Fruit fly (Drosophila melanogaster) whole organism, embryonic: ENCODE data around the gene ABCB7.
A peak's percentile ranks its signal among the peaks of the same experiment; 100 is the strongest.

ENCODE experiments used
- ATbp ChIP-seq: fragments of 200-800 bp; sonication (Bioruptor generic); optimal IDR thresholded peaks from 2 replicates; lab custom pipeline; 2017; ENCODE audit warnings: missing biosample characterization, mild to moderate bottlenecking, missing genetic modification characterization, missing genetic modification reagents
- Bgb ChIP-seq: fragments of 200-800 bp; sonication (Bioruptor generic); IDR thresholded peaks from 2 replicates; pipeline ENCODE4 v1.3.6; 2022; ENCODE audit warnings: missing biosample characterization, missing genetic modification characterization; ENCODE audit not compliant: partially characterized antibody
- CG10959 ChIP-seq: fragments of 200-800 bp; sonication (Bioruptor generic); IDR thresholded peaks from 2 replicates; pipeline ENCODE4 v1.3.6; 2022; ENCODE audit warnings: missing biosample characterization, missing genetic modification characterization
- CG11398 ChIP-seq: fragments of 200-800 bp; sonication (Bioruptor generic); optimal IDR thresholded peaks from 2 replicates; lab custom pipeline; 2016; ENCODE audit warnings: missing biosample characterization, missing genetic modification characterization
- CG11456 ChIP-seq: fragments of 200-800 bp; sonication (Bioruptor generic); IDR thresholded peaks from 3 replicates; pipeline ENCODE4 v1.3.6; 2022; ENCODE audit warnings: missing biosample characterization, missing genetic modification characterization
- CG11504 ChIP-seq: fragments of 200-800 bp; sonication (Bioruptor generic); optimal IDR thresholded peaks from 3 replicates; lab custom pipeline; 2019; ENCODE audit warnings: missing biosample characterization, mild to moderate bottlenecking, missing genetic modification characterization, moderate library complexity
- CG12299 ChIP-seq: fragments of 200-800 bp; sonication (Bioruptor generic); optimal IDR thresholded peaks from 2 replicates; lab custom pipeline; 2018; ENCODE audit warnings: missing biosample characterization, mild to moderate bottlenecking, missing genetic modification characterization
- CG13287 ChIP-seq: fragments of 200-800 bp; sonication (Bioruptor generic); IDR thresholded peaks from 2 replicates; pipeline ENCODE4 v1.3.6; 2022; ENCODE audit warnings: missing biosample characterization, missing genetic modification characterization; ENCODE audit not compliant: partially characterized antibody
- CG13775 ChIP-seq: fragments of 200-800 bp; sonication (Bioruptor generic); optimal IDR thresholded peaks from 3 replicates; lab custom pipeline; 2017; ENCODE audit warnings: missing biosample characterization, mild to moderate bottlenecking, missing genetic modification characterization
- CG14860 ChIP-seq: fragments of 200-800 bp; sonication (Bioruptor generic); IDR thresholded peaks from 3 replicates; pipeline ENCODE4 v1.3.6; 2022; ENCODE audit warnings: missing biosample characterization, missing genetic modification characterization; ENCODE audit not compliant: partially characterized antibody
- CG1529 ChIP-seq: fragments of 200-800 bp; sonication (Bioruptor generic); optimal IDR thresholded peaks from 3 replicates; lab custom pipeline; 2018; ENCODE audit warnings: missing biosample characterization, missing genetic modification characterization
- CG16813 ChIP-seq: fragments of 200-800 bp; sonication (Bioruptor generic); IDR thresholded peaks from 3 replicates; pipeline ENCODE4 v1.3.6; 2022; ENCODE audit warnings: missing biosample characterization, missing genetic modification characterization; ENCODE audit not compliant: partially characterized antibody
- CG2120 ChIP-seq: fragments of 200-800 bp; sonication (Bioruptor generic); optimal IDR thresholded peaks from 3 replicates; lab custom pipeline; 2016; ENCODE audit warnings: missing biosample characterization, missing genetic modification characterization
- CG3065 ChIP-seq: fragments of 200-800 bp; sonication (Bioruptor generic); optimal IDR thresholded peaks from 2 replicates; lab custom pipeline; 2016; ENCODE audit warnings: missing biosample characterization, missing genetic modification characterization
- CG32772 ChIP-seq: fragments of 200-800 bp; sonication (Bioruptor generic); IDR thresholded peaks from 2 replicates; pipeline ENCODE4 v1.3.6; 2022; ENCODE audit warnings: missing biosample characterization, missing genetic modification characterization
- CG3995 ChIP-seq: fragments of 200-800 bp; sonication (Bioruptor generic); optimal IDR thresholded peaks from 3 replicates; lab custom pipeline; 2016; ENCODE audit warnings: missing biosample characterization, missing genetic modification characterization
- CG4424 ChIP-seq: fragments of 200-800 bp; sonication (Bioruptor generic); optimal IDR thresholded peaks from 3 replicates; lab custom pipeline; 2016; ENCODE audit warnings: missing biosample characterization, missing genetic modification characterization
- CG6175 ChIP-seq: fragments of 200-800 bp; sonication (Bioruptor generic); IDR thresholded peaks from 3 replicates; pipeline ENCODE4 v1.3.6; 2022; ENCODE audit warnings: missing biosample characterization, missing genetic modification characterization
- CG6254 ChIP-seq: fragments of 200-800 bp; sonication (Bioruptor generic); optimal IDR thresholded peaks from 3 replicates; lab custom pipeline; 2017; ENCODE audit warnings: mild to moderate bottlenecking, missing biosample characterization, missing genetic modification reagents, missing genetic modification characterization
- CG6654 ChIP-seq: fragments of 200-800 bp; sonication (Bioruptor generic); optimal IDR thresholded peaks from 2 replicates; lab custom pipeline; 2017; ENCODE audit warnings: missing biosample characterization, mild to moderate bottlenecking, missing genetic modification characterization
- CG6683 ChIP-seq: fragments of 200-800 bp; sonication (Bioruptor generic); optimal IDR thresholded peaks from 2 replicates; lab custom pipeline; 2017; ENCODE audit warnings: missing biosample characterization, mild to moderate bottlenecking, missing genetic modification characterization, missing genetic modification reagents
- CG6689 ChIP-seq: fragments of 200-800 bp; sonication (Bioruptor generic); IDR thresholded peaks from 2 replicates; pipeline ENCODE4 v1.3.6; 2022; ENCODE audit warnings: missing biosample characterization, missing genetic modification characterization
- CG9215 ChIP-seq: fragments of 200-800 bp; sonication (Bioruptor generic); IDR thresholded peaks from 2 replicates; pipeline ENCODE4 v1.3.6; 2022; ENCODE audit warnings: missing biosample characterization, missing genetic modification characterization
- CG9932 ChIP-seq: fragments of 200-800 bp; sonication (Bioruptor generic); IDR thresholded peaks from 2 replicates; pipeline ENCODE4 v1.3.6; 2022; ENCODE audit warnings: missing biosample characterization, missing genetic modification characterization
- CkIIα-i1 ChIP-seq: fragments of 200-800 bp; sonication (Bioruptor generic); IDR thresholded peaks from 2 replicates; pipeline ENCODE4 v1.3.6; 2022; ENCODE audit warnings: missing biosample characterization, missing genetic modification characterization
- Dip3 ChIP-seq: fragments of 200-800 bp; sonication (Bioruptor generic); optimal IDR thresholded peaks from 3 replicates; lab custom pipeline; 2016; ENCODE audit warnings: missing biosample characterization, missing genetic modification characterization
- Dp ChIP-seq: fragments of 200-800 bp; sonication (Bioruptor generic); optimal IDR thresholded peaks from 2 replicates; lab custom pipeline; 2018; ENCODE audit warnings: missing biosample characterization, mild to moderate bottlenecking, missing genetic modification characterization, moderate library complexity
- Drgx ChIP-seq: fragments of 200-800 bp; sonication (Bioruptor generic); IDR thresholded peaks from 2 replicates; pipeline ENCODE4 v1.3.6; 2022; ENCODE audit warnings: missing biosample characterization, missing genetic modification characterization
- E2f2 ChIP-seq: fragments of 200-800 bp; sonication (Bioruptor generic); IDR thresholded peaks from 2 replicates; pipeline ENCODE4 v1.3.6; 2022; ENCODE audit warnings: missing biosample characterization, missing genetic modification characterization
- Fer2 ChIP-seq: fragments of 200-800 bp; sonication (Bioruptor generic); optimal IDR thresholded peaks from 2 replicates; lab custom pipeline; 2018; ENCODE audit warnings: missing biosample characterization, mild to moderate bottlenecking, missing genetic modification characterization, moderate library complexity
- Gug ChIP-seq: fragments of 200-800 bp; sonication (Bioruptor generic); IDR thresholded peaks from 4 replicates; pipeline ENCODE4 v1.3.6; 2022; ENCODE audit warnings: missing biosample characterization, missing genetic modification characterization
- Mes4 ChIP-seq: fragments of 200-800 bp; sonication (Bioruptor generic); optimal IDR thresholded peaks from 2 replicates; lab custom pipeline; 2016; ENCODE audit warnings: missing biosample characterization, missing genetic modification characterization
- Taf1 ChIP-seq: fragments of 200-800 bp; sonication (Bioruptor generic); IDR thresholded peaks from 2 replicates; pipeline ENCODE4 v1.3.6; 2022; ENCODE audit warnings: missing biosample characterization, missing genetic modification characterization
- abd-A ChIP-seq: fragments of 200-800 bp; sonication (Bioruptor generic); optimal IDR thresholded peaks from 3 replicates; lab custom pipeline; 2019; ENCODE audit warnings: missing biosample characterization, mild to moderate bottlenecking, missing genetic modification characterization, moderate library complexity
- ash1 ChIP-seq: fragments of 200-800 bp; sonication (Bioruptor generic); optimal IDR thresholded peaks from 2 replicates; lab custom pipeline; 2018; ENCODE audit warnings: missing biosample characterization, mild to moderate bottlenecking, missing genetic modification characterization
- bab2 ChIP-seq: fragments of 200-800 bp; sonication (Bioruptor generic); optimal IDR thresholded peaks from 2 replicates; lab custom pipeline; 2016; ENCODE audit warnings: missing biosample characterization, missing genetic modification characterization
- chm ChIP-seq: fragments of 200-800 bp; sonication (Bioruptor generic); IDR thresholded peaks from 2 replicates; pipeline ENCODE4 v1.3.6; 2022; ENCODE audit warnings: missing biosample characterization, missing genetic modification characterization
- dan ChIP-seq: fragments of 200-800 bp; sonication (Bioruptor generic); IDR thresholded peaks from 2 replicates; pipeline ENCODE4 v1.3.6; 2022; ENCODE audit warnings: missing biosample characterization, missing genetic modification characterization
- danr ChIP-seq: fragments of 200-800 bp; sonication (Bioruptor generic); IDR thresholded peaks from 2 replicates; pipeline ENCODE4 v1.3.6; 2022; ENCODE audit warnings: missing biosample characterization, missing genetic modification characterization
- fru ChIP-seq: fragments of >200 bp; optimal IDR thresholded peaks from 2 replicates; lab custom pipeline; 2017
- kay ChIP-seq: fragments of 200-800 bp; sonication (Bioruptor generic); optimal IDR thresholded peaks from 2 replicates; lab custom pipeline; 2016; ENCODE audit warnings: missing biosample characterization, missing genetic modification characterization
- lab ChIP-seq: fragments of 200-800 bp; sonication (Bioruptor generic); optimal IDR thresholded peaks from 3 replicates; lab custom pipeline; 2017; ENCODE audit warnings: missing biosample characterization, missing genetic modification characterization, mild to moderate bottlenecking, moderate library complexity, missing genetic modification reagents
- org-1 ChIP-seq: fragments of 200-800 bp; sonication (Bioruptor generic); optimal IDR thresholded peaks from 2 replicates; lab custom pipeline; 2017; ENCODE audit warnings: missing biosample characterization, missing genetic modification characterization
- p53 ChIP-seq: fragments of 200-800 bp; sonication (Bioruptor generic); optimal IDR thresholded peaks from 2 replicates; lab custom pipeline; 2016; ENCODE audit warnings: missing biosample characterization, missing genetic modification characterization
- pfk ChIP-seq: fragments of 200-800 bp; sonication (Bioruptor generic); optimal IDR thresholded peaks from 2 replicates; lab custom pipeline; 2018; ENCODE audit warnings: missing biosample characterization, mild to moderate bottlenecking, missing genetic modification characterization, moderate library complexity
- pum ChIP-seq: fragments of 200-800 bp; sonication (Bioruptor generic); optimal IDR thresholded peaks from 2 replicates; lab custom pipeline; 2016; ENCODE audit warnings: missing biosample characterization, missing genetic modification characterization
- ranshi ChIP-seq: fragments of 200-800 bp; sonication (Bioruptor generic); IDR thresholded peaks from 2 replicates; pipeline ENCODE4 v1.3.6; 2022; ENCODE audit warnings: missing biosample characterization, missing genetic modification characterization
- salm ChIP-seq: fragments of 200-800 bp; sonication (Bioruptor generic); optimal IDR thresholded peaks from 2 replicates; lab custom pipeline; 2018; ENCODE audit warnings: missing biosample characterization, mild to moderate bottlenecking, missing genetic modification characterization
- sim ChIP-seq: fragments of 200-800 bp; sonication (Bioruptor generic); IDR thresholded peaks from 2 replicates; pipeline ENCODE4 v1.3.6; 2022; ENCODE audit warnings: missing biosample characterization, missing genetic modification characterization
- trem ChIP-seq: fragments of 200-800 bp; optimal IDR thresholded peaks from 3 replicates; lab custom pipeline; 2019; ENCODE audit warnings: missing biosample characterization, mild to moderate bottlenecking, missing genetic modification characterization, moderate library complexity

Gene ABCB7

dm6 chr3L:1591692-1592371, 26.4 kb upstream of the ABCB7 start (continued):
- TF ChIP-seq salm (tag; lab: Kevin White, UChicago) (peak; percentile 27), ash1 (GFP tag; lab: Kevin White, UChicago) (peak; percentile 79), CG9215 (GFP tag; lab: Robert Waterston, UW) (no peak), kay (GFP tag; lab: Kevin White, UChicago) (peak; percentile 30), CG32772 (GFP tag; lab: Robert Waterston, UW) (no peak), Mes4 (GFP tag; lab: Kevin White, UChicago) (no peak), Fer2 (tag; lab: Kevin White, UChicago) (peak; percentile 84), CG1529 (GFP tag; lab: Kevin White, UChicago) (peak; percentile 6), CG11504 (tag; lab: Kevin White, UChicago) (no peak), chm (GFP tag; lab: Robert Waterston, UW) (peak; percentile 43; the same call in 1 of the 2 replicates), CG9932 (GFP tag; lab: Robert Waterston, UW) (peak; percentile 68), bab2 (GFP tag; lab: Kevin White, UChicago) (peak; percentile 63), p53 (GFP tag; lab: Kevin White, UChicago) (peak; percentile 12), Bgb (GFP tag; lab: Robert Waterston, UW) (no peak), CG13287 (GFP tag; lab: Robert Waterston, UW) (no peak), Dip3 (peak; percentile 84), CG16813 (GFP tag; lab: Robert Waterston, UW) (no peak), CG11456 (GFP tag; lab: Robert Waterston, UW) (peak; percentile 76), Dp (GFP tag; lab: Kevin White, UChicago) (no peak), E2f2 (peak; percentile 35; the same call in 1 of the 2 replicates), CG12299 (tag; lab: Kevin White, UChicago) (peak; percentile 79), trem (tag; lab: Kevin White, UChicago) (no peak), CG6689 (peak; percentile 36; the same call in 1 of the 2 replicates), Drgx (GFP tag; lab: Robert Waterston, UW) (peak; percentile 29; the same call in 1 of the 2 replicates), pfk (peak; percentile 46), dan (GFP tag; lab: Robert Waterston, UW) (no peak), ranshi (GFP tag; lab: Robert Waterston, UW) (peak; percentile 55; the same call in 1 of the 2 replicates), danr (GFP tag; lab: Robert Waterston, UW) (no peak), CG6683 (GFP tag; lab: Kevin White, UChicago) (peak; percentile 79), abd-A (no peak), CG2120 (GFP tag; lab: Kevin White, UChicago) (peak; percentile 86), CG6654 (peak; percentile 4), CkIIα-i1 (GFP tag; lab: Robert Waterston, UW) (no peak), CG14860 (no peak), lab (GFP tag; lab: Kevin White, UChicago) (peak; percentile 97), sim (GFP tag; lab: Robert Waterston, UW) (0 out of 2 replicates have a peak, but pooled peaks have one; percentile 26), CG6254 (GFP tag; lab: Kevin White, UChicago) (no peak), CG3065 (GFP tag; lab: Kevin White, UChicago) (peak; percentile 3), fru (lab: Kevin White, UChicago) (no peak), ATbp (GFP tag; lab: Kevin White, UChicago) (peak; percentile 76), CG3995 (GFP tag; lab: Kevin White, UChicago) (peak; percentile 62), pum (GFP tag; lab: Kevin White, UChicago) (no peak), CG10959 (GFP tag; lab: Robert Waterston, UW) (no peak), CG13775 (GFP tag; lab: Kevin White, UChicago) (peak; percentile 17), Gug (GFP tag; lab: Robert Waterston, UW) (no peak), org-1 (GFP tag; lab: Kevin White, UChicago) (peak; percentile 75), CG11398 (peak; percentile 43), CG6175 (GFP tag; lab: Robert Waterston, UW) (peak; percentile 26; the same call in 1 of the 3 replicates), Taf1 (GFP tag; lab: Robert Waterston, UW) (peak; percentile 36; the same call in 1 of the 2 replicates), CG4424 (GFP tag; lab: Kevin White, UChicago) (no peak)
